Worm (Caenorhabditis elegans): Measurements from ENCODE around the gene vps-26.
A peak's percentile ranks its signal among the peaks of the same experiment; 100 is the strongest.

Gene vps-26

ce11 chrIV:9320023-9320422 is 21.6 kb downstream of the vps-26 start (continued):
- TF ChIP-seq ctbp-1 (GFP tag; IDR thresholded peaks at IDR 0.05) (no peak), hif-1 (tag; optimal IDR thresholded peaks at IDR 0.05) (no peak), nhr-48 (tag; optimal IDR thresholded peaks at IDR 0.05) (no peak), unc-62 (GFP tag; optimal IDR thresholded peaks at IDR 0.05 in 1 of 2) (peak in 1 of 2 experiments; percentile 51), unc-62 (tag; optimal IDR thresholded peaks at IDR 0.05) (no peak), T20F7.1 (GFP tag; optimal IDR thresholded peaks at IDR 0.05) (no peak), daf-16 (GFP tag; optimal IDR thresholded peaks at IDR 0.05) (no peak), daf-16 (tag; optimal IDR thresholded peaks at IDR 0.05) (peak; percentile 18), nhr-237 (tag; optimal IDR thresholded peaks at IDR 0.05) (no peak), zip-2 (tag; optimal IDR thresholded peaks at IDR 0.05) (no peak), zfp-2 (tag; optimal IDR thresholded peaks at IDR 0.05) (no peak), F44E2.7 (GFP tag; IDR thresholded peaks at IDR 0.05) (no peak), Y48G9A.11 (GFP tag; IDR thresholded peaks at IDR 0.05) (0 out of 2 replicates have a peak, but pooled peaks have one; percentile 30), ama-1 (optimal IDR thresholded peaks at IDR 0.05) (peak; percentile 31), cey-2 (tag; optimal IDR thresholded peaks at IDR 0.05; ENCODE audit: borderline replicate concordance, insufficient read depth) (no peak), nhr-76 (tag; optimal IDR thresholded peaks at IDR 0.05) (no peak), lin-15B (tag; optimal IDR thresholded peaks at IDR 0.05) (no peak), gei-8 (GFP tag; optimal IDR thresholded peaks at IDR 0.05) (peak; percentile 30), zip-11 (GFP tag; IDR thresholded peaks at IDR 0.05) (no peak), zag-1 (tag; optimal IDR thresholded peaks at IDR 0.05) (no peak), F49E8.2 (tag; optimal IDR thresholded peaks at IDR 0.05; ENCODE audit: borderline replicate concordance) (no peak), mep-1 (tag; optimal IDR thresholded peaks at IDR 0.05) (no peak), F26F4.8 (GFP tag; conservative IDR thresholded peaks at IDR 0.05) (no peak), duxl-1 (tag; optimal IDR thresholded peaks at IDR 0.05; ENCODE audit: poor library complexity) (no peak), T26A8.4 (GFP tag; IDR thresholded peaks at IDR 0.05) (no peak), R02D3.7 (tag; optimal IDR thresholded peaks at IDR 0.05) (no peak), lim-7 (GFP tag; IDR thresholded peaks at IDR 0.05) (no peak), ceh-28 (tag; optimal IDR thresholded peaks at IDR 0.05) (no peak), ztf-11 (tag; optimal IDR thresholded peaks at IDR 0.05) (no peak), dmd-9 (GFP tag; IDR thresholded peaks at IDR 0.05) (no peak), mxl-3 (GFP tag; optimal IDR thresholded peaks at IDR 0.05) (no peak), vab-7 (GFP tag; IDR thresholded peaks at IDR 0.05) (no peak), nhr-11 (tag; optimal IDR thresholded peaks at IDR 0.05) (no peak), ZK337.2 (GFP tag; IDR thresholded peaks at IDR 0.05) (no peak), Y5F2A.4 (GFP tag; optimal IDR thresholded peaks at IDR 0.05) (no peak), dmd-8 (GFP tag; IDR thresholded peaks at IDR 0.05) (no peak), php-3 (GFP tag; IDR thresholded peaks at IDR 0.05) (no peak), ceh-44 (GFP tag; IDR thresholded peaks at IDR 0.05) (no peak), snpc-4 (tag; optimal IDR thresholded peaks at IDR 0.05) (no peak), sdz-12 (GFP tag; optimal IDR thresholded peaks at IDR 0.05) (no peak), spr-3 (GFP tag; optimal IDR thresholded peaks at IDR 0.05) (no peak), egl-43 (GFP tag; IDR thresholded peaks at IDR 0.05) (no peak)

ce11 chrIV:9319080-9319479 is 22.5 kb downstream of the vps-26 start, which contains the start of the genes F49C12.11 and nemt-1:
F49C12.11 (plus strand) TSS chrIV:9319380.
nemt-1 (minus strand) TSS chrIV:9319439.
- TF ChIP-seq lir-3 (tag; optimal IDR thresholded peaks at IDR 0.05) (no peak), F10B5.3 (tag; optimal IDR thresholded peaks at IDR 0.05) (no peak), tag-97 (GFP tag; IDR thresholded peaks at IDR 0.05) (no peak), daf-19 (GFP tag; conservative IDR thresholded peaks at IDR 0.05) (no peak), hlh-11 (tag; optimal IDR thresholded peaks at IDR 0.05) (no peak), unc-130 (GFP tag; optimal IDR thresholded peaks at IDR 0.05) (no peak), pqm-1 (tag; optimal IDR thresholded peaks at IDR 0.05) (no peak), attf-4 (tag; optimal IDR thresholded peaks at IDR 0.05) (no peak)

Data from whole organism, L4 larva.